Fruit fly (Drosophila melanogaster): ENCODE data around the gene PIG-P.

The PIG-P gene

DNA sequence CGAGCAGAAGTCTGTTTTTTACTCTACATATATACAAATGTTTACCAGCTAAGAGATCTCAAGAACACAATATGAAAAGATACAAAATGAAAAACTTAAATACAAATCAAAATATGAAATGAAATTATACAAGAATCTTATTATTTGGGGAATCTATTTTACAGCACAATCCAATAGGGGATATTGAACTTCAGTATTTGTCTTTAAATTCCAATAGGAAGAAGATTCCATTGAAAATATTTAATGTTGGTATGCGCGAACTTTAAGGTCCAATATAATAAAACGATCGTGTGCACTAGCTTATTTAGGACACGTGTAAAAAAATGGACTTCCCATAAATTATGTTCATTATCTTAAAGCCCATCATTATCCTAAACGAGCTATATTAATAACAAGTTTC, 20.1 kb downstream of the PIG-P start:
- TF ChIP-seq lola (GFP tag; optimal IDR thresholded peaks at IDR 0.05) (no peak), N (GFP tag; optimal IDR thresholded peaks at IDR 0.05) (no peak), foxo (GFP tag; optimal IDR thresholded peaks at IDR 0.05) (no peak)

- TF ChIP-seq CrebA (GFP tag; optimal IDR thresholded peaks at IDR 0.05; ENCODE audit: borderline replicate concordance) (no peak), Vsx2 (GFP tag; optimal IDR thresholded peaks at IDR 0.05; ENCODE audit: partially characterized antibody) (peak; percentile 18), GATAd (GFP tag; optimal IDR thresholded peaks at IDR 0.05) (no peak), Dif (GFP tag; optimal IDR thresholded peaks at IDR 0.05; ENCODE audit: partially characterized antibody) (peak; percentile 71), Jra (GFP tag; optimal IDR thresholded peaks at IDR 0.05) (peak; percentile 80), Hnf4 (GFP tag; optimal IDR thresholded peaks at IDR 0.05) (peak; percentile 71), Sp1 (GFP tag; optimal IDR thresholded peaks at IDR 0.05) (peak; percentile 97), sv (GFP tag; optimal IDR thresholded peaks at IDR 0.05) (peak; percentile 72), jim (GFP tag; optimal IDR thresholded peaks at IDR 0.05) (no peak), Dfd (GFP tag; optimal IDR thresholded peaks at IDR 0.05) (peak; percentile 73), sage (GFP tag; optimal IDR thresholded peaks at IDR 0.05) (peak; percentile 61), usp (GFP tag; optimal IDR thresholded peaks at IDR 0.05) (no peak), fru (GFP tag; optimal IDR thresholded peaks at IDR 0.05) (peak; percentile 96), dl (GFP tag; optimal IDR thresholded peaks at IDR 0.05; ENCODE audit: insufficient read depth in 1 of 2, partially characterized antibody in 2 of 2) (peak; percentile 31 to 48), tai (GFP tag; optimal IDR thresholded peaks at IDR 0.05) (peak; percentile 76), h (GFP tag; optimal IDR thresholded peaks at IDR 0.05) (peak; percentile 93), woc (GFP tag; optimal IDR thresholded peaks at IDR 0.05) (peak; percentile 93), Abd-B (GFP tag; optimal IDR thresholded peaks at IDR 0.05) (no peak), CG9705 (GFP tag; optimal IDR thresholded peaks at IDR 0.05) (peak; percentile 84), foxo (GFP tag; optimal IDR thresholded peaks at IDR 0.05) (peak in 1 of 2 experiments; percentile 91), lola (GFP tag; optimal IDR thresholded peaks at IDR 0.05) (no peak), HLH106 (tag; optimal IDR thresholded peaks at IDR 0.05) (peak; percentile 94), psq (GFP tag; optimal IDR thresholded peaks at IDR 0.05) (peak; percentile 88), N (GFP tag; optimal IDR thresholded peaks at IDR 0.05) (no peak), Hr78 (GFP tag; optimal IDR thresholded peaks at IDR 0.05) (no peak), Myc (optimal IDR thresholded peaks at IDR 0.05) (no peak), Hr83 (GFP tag; optimal IDR thresholded peaks at IDR 0.05; ENCODE audit: poor library complexity, severe bottlenecking) (no peak), OdsH (GFP tag; optimal IDR thresholded peaks at IDR 0.05) (peak; percentile 91), dsf (GFP tag; optimal IDR thresholded peaks at IDR 0.05; ENCODE audit: borderline replicate concordance) (peak; percentile 55), CG32264 (GFP tag; optimal IDR thresholded peaks at IDR 0.05) (peak; percentile 75), pan (optimal IDR thresholded peaks at IDR 0.05) (no peak), br (GFP tag; optimal IDR thresholded peaks at IDR 0.05) (peak; percentile 90), Rel (GFP tag; optimal IDR thresholded peaks at IDR 0.05) (no peak), Rel (tag; optimal IDR thresholded peaks at IDR 0.05) (peak; percentile 54), brk (GFP tag; optimal IDR thresholded peaks at IDR 0.05) (peak; percentile 85), ey (GFP tag; optimal IDR thresholded peaks at IDR 0.05) (peak; percentile 88), rgr (GFP tag; optimal IDR thresholded peaks at IDR 0.05) (peak; percentile 86), dmrt93B (GFP tag; optimal IDR thresholded peaks at IDR 0.05) (peak; percentile 87), Mio (GFP tag; optimal IDR thresholded peaks at IDR 0.05) (no peak)
Observed at dm6 chr3R:26036153-26037144, 21.6 kb downstream of the PIG-P start.

Data from whole organism, wandering third instar larva.